Worm (Caenorhabditis elegans): ENCODE results near the gene srd-29.

ce11 chrV:7651757-7652156, 16.2 kb downstream of the srd-29 start, which contains the start of gene srh-234:
- TF ChIP-seq klf-2 (GFP tag; conservative IDR thresholded peaks at IDR 0.05), result no peak
- no peak for TF ChIP-seq flt-1 (GFP tag; IDR thresholded peaks at IDR 0.05)
- no peak for TF ChIP-seq T22C8.4 (GFP tag; IDR thresholded peaks at IDR 0.05)
